Worm (Caenorhabditis elegans): ENCODE results near the gene F14H3.3.

ce11 chrV:16033491-16033890, 19.8 kb downstream of the F14H3.3 start:
- TF ChIP-seq dmd-6 (GFP tag; IDR thresholded peaks at IDR 0.05) (no peak), unc-62 (GFP tag; optimal IDR thresholded peaks at IDR 0.05 in 1 of 2) (no peak), unc-62 (tag; optimal IDR thresholded peaks at IDR 0.05) (no peak)
